Worm (Caenorhabditis elegans): Measurements from ENCODE around the gene Y102A11A.3.

ce11 chrX:1969575-1969974 is 49.4 kb upstream of the Y102A11A.3 start, which contains the start of gene str-79:
- no peak for TF ChIP-seq dmd-4 (tag; optimal IDR thresholded peaks at IDR 0.05)
- no peak for TF ChIP-seq ztf-11 (tag; optimal IDR thresholded peaks at IDR 0.05)
- no peak for TF ChIP-seq mdl-1 (tag; optimal IDR thresholded peaks at IDR 0.05)
- TF ChIP-seq nhr-6 (tag; optimal IDR thresholded peaks at IDR 0.05), result no peak
- TF ChIP-seq F13H6.1 (tag; optimal IDR thresholded peaks at IDR 0.05), result no peak
- no peak for TF ChIP-seq ztf-4 (tag; optimal IDR thresholded peaks at IDR 0.05)
- no peak for TF ChIP-seq snpc-4 (tag; optimal IDR thresholded peaks at IDR 0.05)
- TF ChIP-seq nhr-21 (tag; optimal IDR thresholded peaks at IDR 0.05), result no peak
